Worm (Caenorhabditis elegans) whole organism, young adult: Measurements from ENCODE around the gene srr-3.

Source experiments
- cebp-2 ChIP-seq: fragments of 200-800 bp; sonication (Bioruptor generic); IDR thresholded peaks from 2 replicates; pipeline ENCODE4 v1.3.6; 2022; ENCODE audit warnings: missing genetic modification characterization, missing compliant biosample characterization
- dox-1 ChIP-seq: fragments of 200-800 bp; sonication (Bioruptor generic); IDR thresholded peaks from 2 replicates; pipeline ENCODE4 v1.3.6; 2022; ENCODE audit warnings: missing genetic modification reagents, missing genetic modification characterization, missing compliant biosample characterization
- dpl-1 ChIP-seq: fragments of 150-350 bp; optimal IDR thresholded peaks from 2 replicates; lab custom pipeline; 2014; ENCODE audit warnings: missing biosample characterization, missing genetic modification reagents, missing genetic modification characterization
- him-1 ChIP-seq: sonication (generic microtip); optimal IDR thresholded peaks from 2 replicates; lab custom pipeline; 2016; ENCODE audit warnings: missing genotype, missing genetic modification reagents, missing genetic modification characterization, missing compliant biosample characterization
- hmg-20 ChIP-seq: fragments of 200-800 bp; sonication (Bioruptor generic); IDR thresholded peaks from 2 replicates; pipeline ENCODE4 v1.3.6; 2022; ENCODE audit warnings: missing genetic modification reagents, missing genetic modification characterization, missing compliant biosample characterization
- lin-40 ChIP-seq: sonication (generic microtip); optimal IDR thresholded peaks from 2 replicates; lab custom pipeline; 2016; ENCODE audit warnings: missing genetic modification characterization, mild to moderate bottlenecking, missing compliant biosample characterization, missing genotype, missing genetic modification reagents
- madf-10 ChIP-seq: sonication (generic microtip); optimal IDR thresholded peaks from 2 replicates; lab custom pipeline; 2016; ENCODE audit warnings: mild to moderate bottlenecking, missing genetic modification characterization, missing compliant biosample characterization
- nhr-27 ChIP-seq: fragments of 200-800 bp; sonication (Bioruptor generic); optimal IDR thresholded peaks from 2 replicates; lab custom pipeline; 2018; ENCODE audit warnings: mild to moderate bottlenecking, missing genetic modification characterization, moderate library complexity, missing compliant biosample characterization
- rpc-1 ChIP-seq, 2 experiments: fragments of 150-350 bp in 1 of 2; sonication (generic microtip) in 1 of 2; optimal IDR thresholded peaks; 2 replicates each; lab custom pipeline; 2014 to 2018; ENCODE audit warnings: missing biosample characterization in 1 of 2, missing genetic modification characterization in 1 of 2, missing genetic modification reagents in 1 of 2, missing genotype in 1 of 2
- snpc-4 ChIP-seq, 5 experiments: fragments of 150-350 bp in 1 of 5; sonication (generic microtip) in 4 of 5; optimal IDR thresholded peaks; 2 replicates each; lab custom pipeline; 2014 to 2018; ENCODE audit warnings: missing genetic modification characterization in 5 of 5, missing biosample characterization in 3 of 5, antibody characterized with exemption in 2 of 5, mild to moderate bottlenecking in 2 of 5, missing compliant biosample characterization in 2 of 5, missing genotype in 2 of 5, moderate library complexity in 2 of 5, missing genetic modification reagents in 1 of 5

DNA sequence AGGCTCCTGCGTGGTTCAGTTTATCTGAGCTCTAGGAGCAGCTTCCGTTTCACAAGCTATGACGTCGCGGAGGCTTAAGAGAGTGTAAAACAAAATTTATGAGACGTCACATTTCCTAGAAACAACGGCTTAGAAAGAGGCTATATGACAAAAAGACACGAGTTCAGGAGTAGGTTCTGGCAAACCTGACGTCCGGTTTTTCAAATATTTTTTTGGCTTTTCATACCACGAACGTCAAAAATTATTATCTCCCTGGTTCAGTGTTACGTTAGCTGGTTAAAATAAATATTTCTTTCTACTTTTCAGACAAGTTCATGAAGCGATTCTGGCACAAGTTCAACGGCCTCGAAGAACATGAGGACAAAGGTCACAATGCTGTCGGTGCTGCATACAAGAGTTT, 19.2 kb upstream of the srr-3 start, which contains the start of gene F36D3.16:
- TF ChIP-seq him-1 (tag; lab: Kevin White, UChicago) (no peak), nhr-27 (no peak), snpc-4 (GFP tag; optimal IDR thresholded peaks at IDR 0.05; lab: Kevin White, UChicago) (no peak), snpc-4 (tag; optimal IDR thresholded peaks at IDR 0.05; lab: Kevin White, UChicago) (no peak), hmg-20 (GFP tag; lab: Robert Waterston, UW) (no peak), rpc-1 (optimal IDR thresholded peaks at IDR 0.05; lab: Kevin White, UChicago) (no peak), rpc-1 (tag; optimal IDR thresholded peaks at IDR 0.05; lab: Kevin White, UChicago) (no peak), madf-10 (tag; lab: Kevin White, UChicago) (no peak), dpl-1 (GFP tag; lab: Kevin White, UChicago) (no peak), dox-1 (GFP tag; lab: Robert Waterston, UW) (no peak), lin-40 (tag; lab: Kevin White, UChicago) (no peak), cebp-2 (GFP tag; lab: Robert Waterston, UW) (no peak)
